Worm (Caenorhabditis elegans) whole organism, L1 larva: ENCODE results near the gene C44E12.1.

ENCODE experiments used
- aly-2 ChIP-seq: fragments of 150-350 bp; optimal IDR thresholded peaks from 2 replicates; lab custom pipeline; 2014; ENCODE audit warnings: missing biosample characterization, missing genetic modification characterization
- ets-5 ChIP-seq: fragments of 200-800 bp; sonication (Bioruptor generic); IDR thresholded peaks from 2 replicates; pipeline ENCODE4 v1.3.6; 2022; ENCODE audit warnings: missing genetic modification characterization, missing compliant biosample characterization
- lin-13 ChIP-seq: fragments of 150-350 bp; optimal IDR thresholded peaks from 2 replicates; lab custom pipeline; 2014; ENCODE audit warnings: missing biosample characterization, missing genetic modification reagents, missing genetic modification characterization
- lin-39 ChIP-seq: fragments of 150-350 bp; optimal IDR thresholded peaks from 2 replicates; lab custom pipeline; 2014; ENCODE audit warnings: missing biosample characterization, missing genetic modification reagents, missing genetic modification characterization
- lsy-2 ChIP-seq, 2 experiments: fragments of 150-350 bp; optimal IDR thresholded peaks; 2 replicates each; lab custom pipeline; 2014; ENCODE audit warnings: missing biosample characterization in 2 of 2, missing genetic modification characterization in 2 of 2
- skn-1 ChIP-seq: fragments of 150-350 bp; optimal IDR thresholded peaks from 2 replicates; lab custom pipeline; 2014; ENCODE audit warnings: missing biosample characterization, missing genetic modification characterization
- sup-37 ChIP-seq: fragments of 200-800 bp; sonication (Bioruptor generic); optimal IDR thresholded peaks from 2 replicates; lab custom pipeline; 2018; ENCODE audit warnings: mild to moderate bottlenecking, missing genetic modification characterization, missing compliant biosample characterization
- swsn-7 ChIP-seq: sonication (generic microtip); optimal IDR thresholded peaks from 2 replicates; lab custom pipeline; 2016; ENCODE audit warnings: missing genetic modification characterization, missing compliant biosample characterization

DNA sequence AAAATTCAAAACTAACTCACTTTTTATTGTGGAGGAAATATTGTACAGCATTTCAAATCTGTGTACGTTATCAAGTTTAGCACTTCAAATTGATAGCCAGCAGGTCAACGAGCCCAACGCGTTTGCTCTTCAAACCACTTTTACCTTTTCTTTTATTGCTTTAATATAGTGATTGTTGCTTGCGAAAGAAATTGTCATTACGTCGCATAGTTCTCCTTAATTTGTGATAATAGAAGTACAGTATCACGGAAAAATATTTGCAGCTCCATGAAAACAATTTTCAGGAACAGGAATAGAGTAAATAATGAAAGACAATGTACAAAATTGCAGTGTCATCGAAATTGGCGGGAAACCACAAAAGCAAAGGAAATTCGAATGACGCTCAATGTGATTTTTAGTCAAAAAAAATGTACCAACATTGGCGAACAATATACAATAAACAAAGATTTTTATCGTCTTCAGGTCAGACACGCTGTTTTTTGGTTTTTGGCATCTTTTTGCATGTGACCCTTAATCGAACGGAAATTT, 37.7 kb upstream of the C44E12.1 start, which contains the start of the genes PDB1.1 and F08C6.5:
- TF ChIP-seq lin-13 (GFP tag; lab: Kevin White, UChicago) (no peak), lin-39 (tag; lab: Kevin White, UChicago) (no peak), sup-37 (GFP tag; lab: Kevin White, UChicago) (no peak), lsy-2 (tag; optimal IDR thresholded peaks at IDR 0.05; lab: Kevin White, UChicago) (no peak), skn-1 (no peak), swsn-7 (tag; lab: Kevin White, UChicago) (no peak), ets-5 (GFP tag; lab: Robert Waterston, UW) (no peak), aly-2 (tag; lab: Kevin White, UChicago) (no peak)
